Worm (Caenorhabditis elegans) whole organism, L3 larva: ENCODE data around the gene T27A8.7.

Experiments
- R02D3.7 ChIP-seq: fragments of 150-350 bp; optimal IDR thresholded peaks from 2 replicates; lab custom pipeline; 2014; ENCODE audit warnings: missing biosample characterization, missing genetic modification characterization
- ZK546.5 ChIP-seq: sonication (generic microtip); optimal IDR thresholded peaks from 2 replicates; lab custom pipeline; 2017; ENCODE audit warnings: missing biosample characterization, missing genetic modification characterization
- aly-2 ChIP-seq: fragments of 150-350 bp; optimal IDR thresholded peaks from 2 replicates; lab custom pipeline; 2014; ENCODE audit warnings: missing biosample characterization, missing genetic modification characterization
- ama-1 ChIP-seq: fragments of 150-350 bp; optimal IDR thresholded peaks from 2 replicates; lab custom pipeline; 2018
- ceh-16 ChIP-seq: sonication (generic microtip); optimal IDR thresholded peaks from 2 replicates; lab custom pipeline; 2017; ENCODE audit warnings: missing biosample characterization, missing genetic modification characterization
- ceh-28 ChIP-seq: fragments of 150-350 bp; optimal IDR thresholded peaks from 2 replicates; lab custom pipeline; 2014; ENCODE audit warnings: missing biosample characterization, missing genetic modification reagents, missing genetic modification characterization
- ceh-82 ChIP-seq: fragments of 150-350 bp; optimal IDR thresholded peaks from 2 replicates; lab custom pipeline; 2014; ENCODE audit warnings: missing biosample characterization, missing genetic modification characterization
- ceh-9 ChIP-seq: sonication (generic microtip); optimal IDR thresholded peaks from 2 replicates; lab custom pipeline; 2018; ENCODE audit warnings: missing biosample characterization, missing genetic modification characterization
- daf-12 ChIP-seq: fragments of 150-350 bp; optimal IDR thresholded peaks from 2 replicates; lab custom pipeline; 2014; ENCODE audit warnings: missing biosample characterization, missing genetic modification reagents, missing genetic modification characterization
- egl-27 ChIP-seq: sonication (generic microtip); optimal IDR thresholded peaks from 4 replicates; lab custom pipeline; 2017; ENCODE audit warnings: missing biosample characterization, missing genetic modification reagents, missing genetic modification characterization
- egl-5 ChIP-seq: fragments of 150-350 bp; optimal IDR thresholded peaks from 2 replicates; lab custom pipeline; 2017; ENCODE audit warnings: missing biosample characterization, missing genetic modification reagents, missing genetic modification characterization, inconsistent platforms
- elt-1 ChIP-seq: fragments of 150-350 bp; optimal IDR thresholded peaks from 2 replicates; lab custom pipeline; 2014; ENCODE audit warnings: missing biosample characterization, missing genetic modification characterization
- elt-2 ChIP-seq: sonication (generic microtip); optimal IDR thresholded peaks from 2 replicates; lab custom pipeline; 2016; ENCODE audit warnings: missing genetic modification reagents, mild to moderate bottlenecking, missing genetic modification characterization, missing compliant biosample characterization
- elt-3 ChIP-seq, 3 experiments: fragments of 150-350 bp in 1 of 3; sonication (generic microtip) in 2 of 3; optimal IDR thresholded peaks; 2 replicates in 2 of 3; 4 replicates in 1 of 3; lab custom pipeline; 2014 to 2017; ENCODE audit warnings: missing biosample characterization in 3 of 3, missing genetic modification characterization in 3 of 3
- eor-1 ChIP-seq, 2 experiments: fragments of 150-350 bp; optimal IDR thresholded peaks; 2 replicates each; lab custom pipeline; 2014 to 2018; ENCODE audit warnings: missing biosample characterization in 2 of 2, missing genetic modification characterization in 2 of 2
- fkh-10 ChIP-seq: sonication (generic microtip); optimal IDR thresholded peaks from 2 replicates; lab custom pipeline; 2017; ENCODE audit warnings: missing biosample characterization, missing genetic modification reagents, missing genetic modification characterization
- fkh-2 ChIP-seq: fragments of 150-350 bp; optimal IDR thresholded peaks from 2 replicates; lab custom pipeline; 2014; ENCODE audit warnings: missing biosample characterization, missing genetic modification reagents, missing genetic modification characterization
- fos-1 ChIP-seq: fragments of 150-350 bp; optimal IDR thresholded peaks from 2 replicates; lab custom pipeline; 2014; ENCODE audit warnings: missing biosample characterization, missing genetic modification characterization
- hmg-11 ChIP-seq: sonication (generic microtip); optimal IDR thresholded peaks from 2 replicates; lab custom pipeline; 2016; ENCODE audit warnings: missing genetic modification characterization, missing compliant biosample characterization
- jun-1 ChIP-seq: fragments of 150-350 bp; optimal IDR thresholded peaks from 2 replicates; lab custom pipeline; 2014; ENCODE audit warnings: missing biosample characterization, missing genetic modification reagents, missing genetic modification characterization
- lin-15B ChIP-seq: fragments of 150-350 bp; optimal IDR thresholded peaks from 2 replicates; lab custom pipeline; 2014; ENCODE audit warnings: missing biosample characterization, missing genetic modification characterization
- lin-39 ChIP-seq: fragments of 150-350 bp; optimal IDR thresholded peaks from 2 replicates; lab custom pipeline; 2018; ENCODE audit warnings: missing biosample characterization, missing genetic modification reagents, missing genetic modification characterization
- lsy-12 ChIP-seq: sonication (generic microtip); optimal IDR thresholded peaks from 2 replicates; lab custom pipeline; 2016; ENCODE audit warnings: mild to moderate bottlenecking, missing genetic modification characterization, missing compliant biosample characterization
- mdl-1 ChIP-seq: fragments of 150-350 bp; optimal IDR thresholded peaks from 2 replicates; lab custom pipeline; 2014; ENCODE audit warnings: missing biosample characterization, missing genetic modification characterization
- mml-1 ChIP-seq: fragments of 150-350 bp; sonication (generic microtip); optimal IDR thresholded peaks from 3 replicates; lab custom pipeline; 2014; ENCODE audit warnings: missing biosample characterization, missing genetic modification characterization
- nfya-1 ChIP-seq: sonication (generic microtip); optimal IDR thresholded peaks from 2 replicates; lab custom pipeline; 2017; ENCODE audit warnings: missing genetic modification characterization, mild to moderate bottlenecking, missing compliant biosample characterization, antibody characterized with exemption, moderate library complexity; ENCODE audit not compliant: insufficient read depth
- nhr-11 ChIP-seq: fragments of 150-350 bp; optimal IDR thresholded peaks from 2 replicates; lab custom pipeline; 2014; ENCODE audit warnings: missing biosample characterization, missing genetic modification characterization
- nhr-12 ChIP-seq: fragments of 150-350 bp; optimal IDR thresholded peaks from 2 replicates; lab custom pipeline; 2014; ENCODE audit warnings: missing biosample characterization, missing genetic modification characterization
- nhr-23 ChIP-seq: fragments of 150-350 bp; optimal IDR thresholded peaks from 2 replicates; lab custom pipeline; 2014; ENCODE audit warnings: missing biosample characterization, missing genetic modification reagents, missing genetic modification characterization
- nhr-237 ChIP-seq: fragments of 150-350 bp; optimal IDR thresholded peaks from 2 replicates; lab custom pipeline; 2014; ENCODE audit warnings: missing biosample characterization, missing genetic modification characterization
- nhr-25 ChIP-seq: sonication (generic microtip); optimal IDR thresholded peaks from 2 replicates; lab custom pipeline; 2017; ENCODE audit warnings: missing biosample characterization, missing genetic modification characterization
- nhr-28 ChIP-seq: fragments of 150-350 bp; optimal IDR thresholded peaks from 2 replicates; lab custom pipeline; 2014; ENCODE audit warnings: missing biosample characterization, missing genetic modification characterization
- nhr-43 ChIP-seq: sonication (generic microtip); optimal IDR thresholded peaks from 2 replicates; lab custom pipeline; 2016; ENCODE audit warnings: mild to moderate bottlenecking, missing genetic modification characterization, missing compliant biosample characterization; ENCODE audit not compliant: poor library complexity, severe bottlenecking
- nhr-67 ChIP-seq: fragments of 150-350 bp; optimal IDR thresholded peaks from 2 replicates; lab custom pipeline; 2014; ENCODE audit warnings: missing biosample characterization, missing genetic modification characterization
- nhr-76 ChIP-seq: fragments of 150-350 bp; sonication (generic microtip); optimal IDR thresholded peaks from 5 replicates; lab custom pipeline; 2014; ENCODE audit warnings: missing biosample characterization, missing genetic modification characterization
- nhr-77 ChIP-seq: fragments of 150-350 bp; optimal IDR thresholded peaks from 2 replicates; lab custom pipeline; 2014; ENCODE audit warnings: missing biosample characterization, missing genetic modification characterization
- pha-4 ChIP-seq: fragments of 150-350 bp; optimal IDR thresholded peaks from 2 replicates; lab custom pipeline; 2014; ENCODE audit warnings: missing biosample characterization, missing genetic modification reagents, missing genetic modification characterization
- pqm-1 ChIP-seq: fragments of 150-350 bp; optimal IDR thresholded peaks from 2 replicates; lab custom pipeline; 2017; ENCODE audit warnings: missing biosample characterization, missing genetic modification characterization, inconsistent platforms
- sea-2 ChIP-seq: fragments of 150-350 bp; sonication (generic microtip); optimal IDR thresholded peaks from 4 replicates; lab custom pipeline; 2014; ENCODE audit warnings: missing biosample characterization, missing genetic modification reagents, missing genetic modification characterization
- skn-1 ChIP-seq: fragments of 150-350 bp; optimal IDR thresholded peaks from 2 replicates; lab custom pipeline; 2014; ENCODE audit warnings: missing biosample characterization, missing genetic modification characterization
- snpc-4 ChIP-seq: fragments of 150-350 bp; optimal IDR thresholded peaks from 2 replicates; lab custom pipeline; 2014; ENCODE audit warnings: missing biosample characterization, missing genetic modification characterization
- tbx-2 ChIP-seq: sonication (generic microtip); optimal IDR thresholded peaks from 2 replicates; lab custom pipeline; 2016; ENCODE audit warnings: mild to moderate bottlenecking, missing genetic modification characterization, missing compliant biosample characterization
- unc-39 ChIP-seq: sonication (generic microtip); optimal IDR thresholded peaks from 4 replicates; lab custom pipeline; 2017; ENCODE audit warnings: missing biosample characterization, missing genetic modification characterization
- unc-62 ChIP-seq: fragments of 150-350 bp; sonication (generic microtip); optimal IDR thresholded peaks from 4 replicates; lab custom pipeline; 2014; ENCODE audit warnings: missing biosample characterization, missing genetic modification reagents, missing genetic modification characterization
- zag-1 ChIP-seq: fragments of 150-350 bp; optimal IDR thresholded peaks from 2 replicates; lab custom pipeline; 2014; ENCODE audit warnings: missing biosample characterization, missing genetic modification characterization
- ztf-11 ChIP-seq: fragments of 150-350 bp; optimal IDR thresholded peaks from 2 replicates; lab custom pipeline; 2014; ENCODE audit warnings: missing biosample characterization, missing genetic modification characterization
- ztf-4 ChIP-seq: fragments of 150-350 bp; optimal IDR thresholded peaks from 2 replicates; lab custom pipeline; 2014; ENCODE audit warnings: missing biosample characterization, missing genetic modification characterization

T27A8.7 gene

DNA sequence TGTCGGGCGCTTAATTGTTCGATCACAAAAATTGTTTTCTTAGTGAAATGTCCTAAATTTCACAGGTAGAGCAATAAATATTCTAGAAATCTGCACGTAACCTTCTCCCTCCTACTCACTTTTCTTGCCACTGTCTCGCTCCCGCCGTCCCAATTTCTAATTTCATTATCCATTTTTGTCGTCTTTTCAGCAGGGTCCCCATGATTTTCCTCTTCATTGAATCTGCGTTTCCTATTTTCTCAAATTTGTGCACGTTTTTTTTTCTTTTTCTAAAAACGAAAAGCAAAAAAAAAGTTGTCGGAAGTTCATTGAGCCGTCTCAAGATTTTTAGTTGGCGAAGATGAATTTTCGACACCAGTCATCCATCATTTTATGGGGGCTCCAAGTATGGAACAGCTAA, 9.0 kb upstream of the T27A8.7 start:
- peak; percentile 24 for TF ChIP-seq lin-39 (tag; lab: Kevin White, UChicago)
- TF ChIP-seq ama-1 (lab: Kevin White, UChicago), result no peak
- no peak for TF ChIP-seq ceh-28 (tag; lab: Kevin White, UChicago)

DNA sequence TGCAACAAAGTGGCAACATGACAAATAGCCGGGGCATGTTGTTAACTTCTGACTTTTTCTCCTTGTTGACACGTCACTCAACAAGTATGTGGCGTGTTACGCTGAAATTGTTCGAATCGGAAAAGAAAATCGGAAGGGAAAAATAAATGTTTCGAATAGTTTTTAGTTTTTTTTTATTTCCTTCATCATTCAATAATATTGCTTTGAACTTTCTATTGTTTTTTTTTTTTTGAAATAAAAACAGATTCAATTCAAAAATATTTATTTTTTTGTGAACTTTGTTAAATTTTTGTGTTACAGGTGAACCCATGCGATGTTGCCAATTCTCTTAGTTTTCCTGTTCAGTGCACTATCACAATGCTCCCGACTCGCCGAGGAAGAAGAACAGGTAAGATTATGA, 5.8 kb upstream of the T27A8.7 start, which contains the start of gene cpd-2:
Gene cpd-2, plus strand, starts transcription at position 301 of the 400 bp plus-strand sequence.
- peak; percentile 37 for TF ChIP-seq lin-39 (tag; lab: Kevin White, UChicago)
- no peak for TF ChIP-seq R02D3.7 (tag; lab: Kevin White, UChicago)
- no peak for TF ChIP-seq egl-5
- no peak for TF ChIP-seq nhr-12 (tag; lab: Kevin White, UChicago)
- TF ChIP-seq, all 47 proteins: peak for 1

DNA sequence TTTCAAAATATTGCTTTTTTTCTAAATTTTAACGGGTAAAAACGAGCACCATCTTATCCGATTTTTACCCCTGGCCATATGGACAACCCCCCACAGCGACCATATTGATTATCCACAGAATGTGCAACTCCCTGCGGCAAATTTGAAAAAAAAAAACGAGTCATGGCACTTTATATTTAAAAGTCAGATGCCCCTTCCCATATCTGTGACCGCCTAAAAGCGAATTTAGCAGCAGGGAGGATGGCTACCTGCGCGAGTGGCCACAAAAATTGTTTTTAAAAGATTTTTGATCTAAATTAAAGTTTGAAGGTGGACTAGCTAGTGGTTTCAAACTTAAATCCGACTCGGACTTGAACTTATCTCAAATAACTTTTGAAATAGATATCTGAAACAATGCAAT, 1.1 kb downstream of the T27A8.7 start:
- TF ChIP-seq nfya-1 (tag; lab: Kevin White, UChicago) (peak; percentile 95), egl-5 (peak; percentile 97), ceh-9 (tag; lab: Kevin White, UChicago) (no peak), mdl-1 (tag; lab: Kevin White, UChicago) (peak; percentile 82), ceh-16 (tag; lab: Kevin White, UChicago) (peak; percentile 75), elt-2 (tag; lab: Kevin White, UChicago) (peak; percentile 79), lin-15B (tag; lab: Kevin White, UChicago) (peak; percentile 31), fkh-10 (GFP tag; lab: Kevin White, UChicago) (peak; percentile 98), ceh-82 (tag; lab: Kevin White, UChicago) (peak; percentile 98), unc-62 (GFP tag; lab: Kevin White, UChicago) (peak; percentile 87), skn-1 (tag; lab: Kevin White, UChicago) (peak; percentile 97), nhr-23 (peak; percentile 98), egl-27 (tag; lab: Kevin White, UChicago) (peak; percentile 94), nhr-77 (peak; percentile 97), ZK546.5 (peak; percentile 63), nhr-67 (tag; lab: Kevin White, UChicago) (peak; percentile 74), lsy-12 (peak; percentile 92), daf-12 (tag; lab: Kevin White, UChicago) (peak; percentile 90), unc-39 (tag; lab: Kevin White, UChicago) (no peak), nhr-25 (peak; percentile 95), nhr-28 (tag; lab: Kevin White, UChicago) (peak; percentile 89), zag-1 (tag; lab: Kevin White, UChicago) (peak; percentile 92), nhr-43 (peak; percentile 99), fos-1 (peak; percentile 91), ceh-28 (tag; lab: Kevin White, UChicago) (peak; percentile 99), tbx-2 (peak; percentile 98), eor-1 (tag; optimal IDR thresholded peaks at IDR 0.05; lab: Kevin White, UChicago) (peak in 1 of 2 experiments; percentile 85), aly-2 (peak; percentile 92), nhr-11 (tag; lab: Kevin White, UChicago) (peak; percentile 95), ama-1 (lab: Kevin White, UChicago) (peak; percentile 2), ztf-11 (tag; lab: Kevin White, UChicago) (peak; percentile 50), fkh-2 (tag; lab: Kevin White, UChicago) (peak; percentile 71), nhr-237 (tag; lab: Kevin White, UChicago) (peak; percentile 85), elt-1 (peak; percentile 14), sea-2 (no peak), lin-39 (tag; lab: Kevin White, UChicago) (peak; percentile 99), mml-1 (tag; lab: Kevin White, UChicago) (no peak), ztf-4 (tag; lab: Kevin White, UChicago) (peak; percentile 88), snpc-4 (tag; lab: Kevin White, UChicago) (peak; percentile 96), nhr-76 (tag; lab: Kevin White, UChicago) (peak; percentile 82), nhr-12 (tag; lab: Kevin White, UChicago) (peak; percentile 40), R02D3.7 (tag; lab: Kevin White, UChicago) (peak; percentile 93), pqm-1 (peak; percentile 83), jun-1 (tag; lab: Kevin White, UChicago) (peak; percentile 100), pha-4 (peak; percentile 98), elt-3 (tag; optimal IDR thresholded peaks at IDR 0.05; lab: Kevin White, UChicago) (peak in 2 of 3 experiments; percentile 54 to 97), hmg-11 (tag; lab: Kevin White, UChicago) (peak; percentile 94)
